Worm (Caenorhabditis elegans) whole organism, L2 larva: Measurements from ENCODE around the gene C37C3.17.

Experiments used
- C34F6.9 ChIP-seq: fragments of 150-350 bp; optimal IDR thresholded peaks from 2 replicates; lab custom pipeline; 2014; ENCODE audit warnings: missing biosample characterization, missing genetic modification characterization
- R02D3.7 ChIP-seq: fragments of 150-350 bp; optimal IDR thresholded peaks from 2 replicates; lab custom pipeline; 2014; ENCODE audit warnings: missing biosample characterization, missing genetic modification characterization
- Y55F3AM.14 ChIP-seq: fragments of 200-800 bp; sonication (Bioruptor generic); optimal IDR thresholded peaks from 2 replicates; lab custom pipeline; 2018; ENCODE audit warnings: mild to moderate bottlenecking, missing genetic modification characterization, missing compliant biosample characterization
- ZK546.5 ChIP-seq: sonication (generic microtip); optimal IDR thresholded peaks from 2 replicates; lab custom pipeline; 2017; ENCODE audit warnings: missing biosample characterization, missing genetic modification characterization
- alr-1 ChIP-seq: fragments of 150-350 bp; optimal IDR thresholded peaks from 2 replicates; lab custom pipeline; 2014; ENCODE audit warnings: missing biosample characterization, missing genetic modification characterization
- aly-2 ChIP-seq: fragments of 150-350 bp; optimal IDR thresholded peaks from 2 replicates; lab custom pipeline; 2014; ENCODE audit warnings: missing biosample characterization, missing genetic modification characterization
- ama-1 ChIP-seq: fragments of 150-350 bp; optimal IDR thresholded peaks from 2 replicates; lab custom pipeline; 2018; ENCODE audit warnings: inconsistent platforms
- blmp-1 ChIP-seq: sonication (generic microtip); optimal IDR thresholded peaks from 2 replicates; lab custom pipeline; 2017; ENCODE audit warnings: missing genetic modification characterization, mild to moderate bottlenecking, missing compliant biosample characterization, antibody characterized with exemption, moderate library complexity; ENCODE audit not compliant: insufficient read depth
- ceh-16 ChIP-seq: fragments of 150-350 bp; optimal IDR thresholded peaks from 2 replicates; lab custom pipeline; 2014; ENCODE audit warnings: missing biosample characterization, missing genetic modification characterization
- ceh-82 ChIP-seq: fragments of 150-350 bp; optimal IDR thresholded peaks from 2 replicates; lab custom pipeline; 2014; ENCODE audit warnings: missing biosample characterization, missing genetic modification characterization
- crh-2 ChIP-seq: sonication (generic microtip); optimal IDR thresholded peaks from 2 replicates; lab custom pipeline; 2017; ENCODE audit warnings: missing biosample characterization, missing genetic modification characterization
- elt-1 ChIP-seq: fragments of 150-350 bp; optimal IDR thresholded peaks from 2 replicates; lab custom pipeline; 2014; ENCODE audit warnings: missing biosample characterization, missing genetic modification characterization
- elt-3 ChIP-seq: sonication (generic microtip); optimal IDR thresholded peaks from 2 replicates; lab custom pipeline; 2017; ENCODE audit warnings: missing biosample characterization, missing genetic modification characterization
- fos-1 ChIP-seq: fragments of 150-350 bp; optimal IDR thresholded peaks from 2 replicates; lab custom pipeline; 2014; ENCODE audit warnings: missing biosample characterization, missing genetic modification characterization
- gmeb-1 ChIP-seq: fragments of 150-350 bp; optimal IDR thresholded peaks from 2 replicates; lab custom pipeline; 2014; ENCODE audit warnings: missing biosample characterization, missing genetic modification characterization
- lin-11 ChIP-seq: fragments of 150-350 bp; sonication (generic microtip); optimal IDR thresholded peaks from 2 replicates; lab custom pipeline; 2014; ENCODE audit warnings: missing biosample characterization, missing genetic modification characterization, inconsistent platforms, mixed read lengths
- lsy-2 ChIP-seq, 2 experiments: fragments of 150-350 bp in 1 of 2; sonication (generic microtip) in 1 of 2; optimal IDR thresholded peaks; 2 replicates each; lab custom pipeline; 2014 to 2017; ENCODE audit warnings: missing biosample characterization in 2 of 2, missing genetic modification characterization in 2 of 2
- mab-5 ChIP-seq: fragments of 150-350 bp; optimal IDR thresholded peaks from 2 replicates; lab custom pipeline; 2014; ENCODE audit warnings: missing biosample characterization, missing genetic modification characterization
- mbf-1 ChIP-seq: sonication (generic microtip); optimal IDR thresholded peaks from 2 replicates; lab custom pipeline; 2017; ENCODE audit warnings: missing biosample characterization, missing genetic modification characterization
- mdl-1 ChIP-seq, 2 experiments: fragments of 150-350 bp in 1 of 2; sonication (generic microtip) in 1 of 2; optimal IDR thresholded peaks; 2 replicates each; lab custom pipeline; 2017; ENCODE audit warnings: missing biosample characterization in 2 of 2, missing genetic modification characterization in 2 of 2
- nhr-12 ChIP-seq: fragments of 150-350 bp; optimal IDR thresholded peaks from 2 replicates; lab custom pipeline; 2014; ENCODE audit warnings: missing biosample characterization, missing genetic modification characterization
- nhr-129 ChIP-seq: fragments of 150-350 bp; optimal IDR thresholded peaks from 2 replicates; lab custom pipeline; 2014; ENCODE audit warnings: missing biosample characterization, missing genetic modification characterization
- nhr-21 ChIP-seq: fragments of 150-350 bp; optimal IDR thresholded peaks from 2 replicates; lab custom pipeline; 2014; ENCODE audit warnings: missing biosample characterization, missing genetic modification characterization
- nhr-23 ChIP-seq: fragments of 150-350 bp; optimal IDR thresholded peaks from 2 replicates; lab custom pipeline; 2014; ENCODE audit warnings: missing biosample characterization, missing genetic modification reagents, missing genetic modification characterization
- nhr-6 ChIP-seq: fragments of 150-350 bp; optimal IDR thresholded peaks from 2 replicates; lab custom pipeline; 2014; ENCODE audit warnings: missing biosample characterization, missing genetic modification characterization
- nhr-77 ChIP-seq: fragments of 150-350 bp; optimal IDR thresholded peaks from 2 replicates; lab custom pipeline; 2014; ENCODE audit warnings: missing biosample characterization, missing genetic modification characterization
- peb-1 ChIP-seq: fragments of 150-350 bp; optimal IDR thresholded peaks from 2 replicates; lab custom pipeline; 2014; ENCODE audit warnings: missing biosample characterization, missing genetic modification characterization
- sem-4 ChIP-seq: fragments of 150-350 bp; optimal IDR thresholded peaks from 2 replicates; lab custom pipeline; 2014; ENCODE audit warnings: missing biosample characterization, missing genetic modification reagents, missing genetic modification characterization
- skn-1 ChIP-seq: sonication (generic microtip); optimal IDR thresholded peaks from 2 replicates; lab custom pipeline; 2017; ENCODE audit warnings: missing biosample characterization, missing genetic modification characterization
- sma-3 ChIP-seq: sonication (generic microtip); optimal IDR thresholded peaks from 2 replicates; lab custom pipeline; 2016; ENCODE audit warnings: missing genetic modification reagents, missing genetic modification characterization, missing compliant biosample characterization
- sma-9 ChIP-seq, 2 experiments: fragments of 150-350 bp in 1 of 2; sonication (generic microtip) in 1 of 2; optimal IDR thresholded peaks; 2 replicates each; lab custom pipeline; 2014 to 2016; ENCODE audit warnings: missing genetic modification characterization in 2 of 2, mild to moderate bottlenecking in 1 of 2, missing biosample characterization in 1 of 2, missing compliant biosample characterization in 1 of 2, missing genetic modification reagents in 1 of 2, moderate library complexity in 1 of 2
- snpc-4 ChIP-seq: fragments of 150-350 bp; optimal IDR thresholded peaks from 2 replicates; lab custom pipeline; 2014; ENCODE audit warnings: missing biosample characterization, missing genetic modification characterization
- unc-39 ChIP-seq: fragments of 150-350 bp; optimal IDR thresholded peaks from 2 replicates; lab custom pipeline; 2014; ENCODE audit warnings: missing biosample characterization, missing genetic modification characterization
- unc-55 ChIP-seq: fragments of 150-350 bp; sonication (generic microtip); optimal IDR thresholded peaks from 3 replicates; lab custom pipeline; 2014; ENCODE audit warnings: missing biosample characterization, missing genetic modification reagents, missing genetic modification characterization
- unc-62 ChIP-seq: fragments of 150-350 bp; optimal IDR thresholded peaks from 2 replicates; lab custom pipeline; 2014; ENCODE audit warnings: missing biosample characterization, missing genetic modification reagents, missing genetic modification characterization
- zag-1 ChIP-seq: fragments of 150-350 bp; optimal IDR thresholded peaks from 2 replicates; lab custom pipeline; 2014; ENCODE audit warnings: missing biosample characterization, missing genetic modification characterization
- ztf-1 ChIP-seq: fragments of 200-800 bp; sonication (Bioruptor generic); conservative IDR thresholded peaks from 2 replicates; pipeline ENCODE4 v1.3.6; 2022; ENCODE audit warnings: missing genetic modification characterization, missing compliant biosample characterization
- ztf-11 ChIP-seq: sonication (generic microtip); optimal IDR thresholded peaks from 2 replicates; lab custom pipeline; 2017; ENCODE audit warnings: missing biosample characterization, missing genetic modification characterization

The C37C3.17 gene

ce11 chrV:7876881-7877475, 15.3 kb upstream of the C37C3.17 start, which contains the start of gene F40A3.3:
F40A3.3 (plus strand) TSS chrV:7877444.
- TF ChIP-seq peb-1 (tag; lab: Kevin White, UChicago): no peak
- TF ChIP-seq snpc-4 (tag; lab: Kevin White, UChicago): no peak
- TF ChIP-seq sma-3 (GFP tag; lab: Kevin White, UChicago): no peak
- TF ChIP-seq R02D3.7 (tag; lab: Kevin White, UChicago): no peak
- TF ChIP-seq crh-2 (tag; lab: Kevin White, UChicago): no peak
- no peak for TF ChIP-seq unc-62
- peak in 1 of 2 experiments; percentile 12 for TF ChIP-seq lsy-2 (tag; optimal IDR thresholded peaks at IDR 0.05; lab: Kevin White, UChicago)
- TF ChIP-seq nhr-21: no peak
- no peak for TF ChIP-seq nhr-23
- TF ChIP-seq alr-1 (tag; lab: Kevin White, UChicago): no peak
- TF ChIP-seq zag-1 (tag; lab: Kevin White, UChicago): no peak
- peak; percentile 2 for TF ChIP-seq unc-55
- no peak for TF ChIP-seq sma-9 (GFP tag; optimal IDR thresholded peaks at IDR 0.05; lab: Kevin White, UChicago)
- TF ChIP-seq sma-9 (tag; optimal IDR thresholded peaks at IDR 0.05; lab: Kevin White, UChicago): no peak
- TF ChIP-seq ceh-16 (tag; lab: Kevin White, UChicago): no peak
- TF ChIP-seq nhr-129 (tag; lab: Kevin White, UChicago): peak; percentile 1
- no peak for TF ChIP-seq nhr-6 (tag; lab: Kevin White, UChicago)
- TF ChIP-seq nhr-12 (tag; lab: Kevin White, UChicago): no peak
- TF ChIP-seq ama-1 (lab: Kevin White, UChicago): no peak
- no peak for TF ChIP-seq unc-39 (tag; lab: Kevin White, UChicago)
- no peak for TF ChIP-seq gmeb-1 (tag; lab: Kevin White, UChicago)
- no peak for TF ChIP-seq mdl-1 (tag; optimal IDR thresholded peaks at IDR 0.05; lab: Kevin White, UChicago)
- no peak for TF ChIP-seq ceh-82 (tag; lab: Kevin White, UChicago)

- TF ChIP-seq elt-1 (no peak), nhr-21 (no peak), mbf-1 (tag; lab: Kevin White, UChicago) (no peak)
- TF ChIP-seq, all 48 proteins: peak for 0
Observed at ce11 chrV:7875456-7875855, 13.8 kb upstream of the C37C3.17 start, which contains the start of gene F40A3.4. F40A3.4 (plus strand) TSS chrV:7875756.

ce11 chrV:7872945-7873344, 11.3 kb upstream of the C37C3.17 start:
- TF ChIP-seq elt-3: no peak
- TF ChIP-seq sem-4 (tag; lab: Kevin White, UChicago): no peak
- no peak for TF ChIP-seq ama-1 (lab: Kevin White, UChicago)
- no peak for TF ChIP-seq lin-11
- TF ChIP-seq crh-2 (tag; lab: Kevin White, UChicago): no peak
- no peak for TF ChIP-seq R02D3.7 (tag; lab: Kevin White, UChicago)
- no peak for TF ChIP-seq nhr-77 (tag; lab: Kevin White, UChicago)
- TF ChIP-seq elt-1: no peak
- TF ChIP-seq ceh-82 (tag; lab: Kevin White, UChicago): no peak
- TF ChIP-seq mdl-1 (tag; optimal IDR thresholded peaks at IDR 0.05; lab: Kevin White, UChicago): no peak
- no peak for TF ChIP-seq nhr-21
- TF ChIP-seq mab-5 (tag; lab: Kevin White, UChicago): no peak
- no peak for TF ChIP-seq unc-55
- no peak for TF ChIP-seq ztf-1 (GFP tag; lab: Robert Waterston, UW)
- TF ChIP-seq nhr-23: no peak
- TF ChIP-seq lsy-2 (tag; optimal IDR thresholded peaks at IDR 0.05; lab: Kevin White, UChicago): no peak

ce11 chrV:7870707-7871106, 9.0 kb upstream of the C37C3.17 start, which contains the start of gene nipi-4:
nipi-4 (minus strand) TSS chrV:7870807.
- TF ChIP-seq skn-1 (no peak), ceh-82 (tag; lab: Kevin White, UChicago) (no peak), C34F6.9 (no peak), aly-2 (no peak), fos-1 (tag; lab: Kevin White, UChicago) (no peak), mdl-1 (tag; optimal IDR thresholded peaks at IDR 0.05; lab: Kevin White, UChicago) (no peak), blmp-1 (no peak), ZK546.5 (tag; lab: Kevin White, UChicago) (no peak), ceh-16 (tag; lab: Kevin White, UChicago) (no peak), alr-1 (tag; lab: Kevin White, UChicago) (no peak), peb-1 (tag; lab: Kevin White, UChicago) (no peak), R02D3.7 (tag; lab: Kevin White, UChicago) (no peak), sma-3 (GFP tag; lab: Kevin White, UChicago) (no peak), Y55F3AM.14 (no peak), nhr-21 (no peak), nhr-12 (tag; lab: Kevin White, UChicago) (no peak), mab-5 (tag; lab: Kevin White, UChicago) (no peak), ztf-11 (no peak)
